Fruit fly (Drosophila melanogaster) whole organism, embryonic: ENCODE results near the gene p24-1.

Source experiments
- BtbVII ChIP-seq: fragments of 200-800 bp; sonication (Bioruptor generic); optimal IDR thresholded peaks from 3 replicates; lab custom pipeline; 2017; ENCODE audit warnings: missing biosample characterization, mild to moderate bottlenecking, missing genetic modification characterization
- CG1024 ChIP-seq: fragments of 200-800 bp; sonication (Bioruptor generic); IDR thresholded peaks from 2 replicates; pipeline ENCODE4 v1.3.6; 2022; ENCODE audit warnings: missing biosample characterization, missing genetic modification characterization
- CG10267 ChIP-seq: fragments of 200-800 bp; sonication (Bioruptor generic); optimal IDR thresholded peaks from 2 replicates; lab custom pipeline; 2018; ENCODE audit warnings: missing biosample characterization, mild to moderate bottlenecking, missing genetic modification characterization, moderate library complexity
- CG10274 ChIP-seq: fragments of 200-800 bp; sonication (Bioruptor generic); optimal IDR thresholded peaks from 3 replicates; lab custom pipeline; 2017; ENCODE audit warnings: missing biosample characterization, mild to moderate bottlenecking, missing genetic modification characterization
- CG10321 ChIP-seq: fragments of 200-800 bp; sonication (Bioruptor generic); IDR thresholded peaks from 2 replicates; pipeline ENCODE4 v1.3.6; 2022; ENCODE audit warnings: missing biosample characterization, missing genetic modification characterization
- CG10959 ChIP-seq: fragments of 200-800 bp; sonication (Bioruptor generic); IDR thresholded peaks from 2 replicates; pipeline ENCODE4 v1.3.6; 2022; ENCODE audit warnings: missing biosample characterization, missing genetic modification characterization
- CG11695 ChIP-seq: fragments of 200-800 bp; sonication (Bioruptor generic); IDR thresholded peaks from 3 replicates; pipeline ENCODE4 v1.3.6; 2022; ENCODE audit warnings: missing biosample characterization, missing genetic modification characterization
- CG12104 ChIP-seq: fragments of 200-800 bp; sonication (Bioruptor generic); optimal IDR thresholded peaks from 3 replicates; lab custom pipeline; 2016; ENCODE audit warnings: missing biosample characterization, missing genetic modification characterization
- CG14965 ChIP-seq: fragments of 200-800 bp; sonication (Bioruptor generic); optimal IDR thresholded peaks from 2 replicates; lab custom pipeline; 2016; ENCODE audit warnings: missing biosample characterization, missing genetic modification characterization, borderline replicate concordance
- CG15011 ChIP-seq: fragments of 200-800 bp; sonication (Bioruptor generic); optimal IDR thresholded peaks from 3 replicates; lab custom pipeline; 2018; ENCODE audit warnings: missing biosample characterization, mild to moderate bottlenecking, missing genetic modification characterization
- CG15073 ChIP-seq: fragments of 200-800 bp; sonication (Bioruptor generic); optimal IDR thresholded peaks from 2 replicates; lab custom pipeline; 2016; ENCODE audit warnings: missing biosample characterization, missing genetic modification characterization
- CG16779 ChIP-seq: fragments of 200-800 bp; sonication (Bioruptor generic); IDR thresholded peaks from 2 replicates; pipeline ENCODE4 v1.3.6; 2022; ENCODE audit warnings: missing biosample characterization, missing genetic modification characterization
- CG16863 ChIP-seq: fragments of 200-800 bp; sonication (Bioruptor generic); optimal IDR thresholded peaks from 3 replicates; lab custom pipeline; 2016; ENCODE audit warnings: missing biosample characterization, missing genetic modification characterization
- CG17385 ChIP-seq: fragments of 200-800 bp; sonication (Bioruptor generic); optimal IDR thresholded peaks from 3 replicates; lab custom pipeline; 2018; ENCODE audit warnings: missing biosample characterization, mild to moderate bottlenecking, missing genetic modification characterization
- CG17829 ChIP-seq: fragments of 200-800 bp; optimal IDR thresholded peaks from 2 replicates; lab custom pipeline; 2019; ENCODE audit warnings: missing biosample characterization, mild to moderate bottlenecking, missing genetic modification characterization, moderate library complexity
- CG2120 ChIP-seq: fragments of 200-800 bp; sonication (Bioruptor generic); optimal IDR thresholded peaks from 3 replicates; lab custom pipeline; 2016; ENCODE audit warnings: missing biosample characterization, missing genetic modification characterization
- CG2129 ChIP-seq: fragments of 200-800 bp; sonication (Bioruptor generic); IDR thresholded peaks from 2 replicates; pipeline ENCODE4 v1.3.6; 2022; ENCODE audit warnings: missing biosample characterization, missing genetic modification characterization; ENCODE audit not compliant: partially characterized antibody
- CG2712 ChIP-seq: fragments of 200-800 bp; optimal IDR thresholded peaks from 3 replicates; lab custom pipeline; 2019; ENCODE audit warnings: missing biosample characterization, mild to moderate bottlenecking, missing genetic modification characterization, moderate library complexity
- CG2875 ChIP-seq: fragments of 200-800 bp; sonication (Bioruptor generic); optimal IDR thresholded peaks from 2 replicates; lab custom pipeline; 2017; ENCODE audit warnings: missing biosample characterization, mild to moderate bottlenecking, missing genetic modification characterization, missing genetic modification reagents
- CG3065 ChIP-seq: fragments of 200-800 bp; sonication (Bioruptor generic); optimal IDR thresholded peaks from 2 replicates; lab custom pipeline; 2016; ENCODE audit warnings: missing biosample characterization, missing genetic modification characterization
- CG31388 ChIP-seq: fragments of 200-800 bp; sonication (Bioruptor generic); optimal IDR thresholded peaks from 2 replicates; lab custom pipeline; 2016; ENCODE audit warnings: missing biosample characterization, missing genetic modification characterization
- CG3407 ChIP-seq: fragments of 200-800 bp; sonication (Bioruptor generic); optimal IDR thresholded peaks from 2 replicates; lab custom pipeline; 2018; ENCODE audit warnings: missing biosample characterization, mild to moderate bottlenecking, missing genetic modification characterization
- CG6175 ChIP-seq: fragments of 200-800 bp; sonication (Bioruptor generic); IDR thresholded peaks from 3 replicates; pipeline ENCODE4 v1.3.6; 2022; ENCODE audit warnings: missing biosample characterization, missing genetic modification characterization
- CG6654 ChIP-seq: fragments of 200-800 bp; sonication (Bioruptor generic); optimal IDR thresholded peaks from 2 replicates; lab custom pipeline; 2017; ENCODE audit warnings: missing biosample characterization, mild to moderate bottlenecking, missing genetic modification characterization
- CG6765 ChIP-seq: fragments of 200-800 bp; sonication (Bioruptor generic); optimal IDR thresholded peaks from 3 replicates; lab custom pipeline; 2017; ENCODE audit warnings: missing biosample characterization, mild to moderate bottlenecking, missing genetic modification characterization
- CG7271 ChIP-seq: fragments of 200-800 bp; sonication (Bioruptor generic); optimal IDR thresholded peaks from 2 replicates; lab custom pipeline; 2018; ENCODE audit warnings: missing biosample characterization, mild to moderate bottlenecking, missing genetic modification characterization, moderate library complexity
- CG9215 ChIP-seq: fragments of 200-800 bp; sonication (Bioruptor generic); IDR thresholded peaks from 2 replicates; pipeline ENCODE4 v1.3.6; 2022; ENCODE audit warnings: missing biosample characterization, missing genetic modification characterization
- Gug ChIP-seq: fragments of 200-800 bp; sonication (Bioruptor generic); IDR thresholded peaks from 4 replicates; pipeline ENCODE4 v1.3.6; 2022; ENCODE audit warnings: missing biosample characterization, missing genetic modification characterization
- HLH3B ChIP-seq: fragments of 200-800 bp; sonication (Bioruptor generic); IDR thresholded peaks from 2 replicates; pipeline ENCODE4 v1.3.6; 2022; ENCODE audit warnings: missing biosample characterization, missing genetic modification characterization
- Lhr ChIP-seq: fragments of 200-800 bp; sonication (Bioruptor generic); optimal IDR thresholded peaks from 3 replicates; lab custom pipeline; 2017; ENCODE audit warnings: mild to moderate bottlenecking, missing biosample characterization, missing genetic modification reagents, missing genetic modification characterization
- NFAT ChIP-seq: fragments of 200-800 bp; sonication (Bioruptor generic); IDR thresholded peaks from 2 replicates; pipeline ENCODE4 v1.3.6; 2022; ENCODE audit warnings: missing biosample characterization, missing genetic modification characterization
- Rx ChIP-seq: fragments of 200-800 bp; sonication (Bioruptor generic); IDR thresholded peaks from 2 replicates; pipeline ENCODE4 v1.3.6; 2022; ENCODE audit warnings: missing biosample characterization, missing genetic modification characterization
- Xbp1 ChIP-seq: fragments of 200-800 bp; sonication (Bioruptor generic); optimal IDR thresholded peaks from 3 replicates; lab custom pipeline; 2016; ENCODE audit warnings: missing biosample characterization, mild to moderate bottlenecking, missing genetic modification characterization
- chm ChIP-seq: fragments of 200-800 bp; sonication (Bioruptor generic); IDR thresholded peaks from 2 replicates; pipeline ENCODE4 v1.3.6; 2022; ENCODE audit warnings: missing biosample characterization, missing genetic modification characterization
- corto ChIP-seq: fragments of 200-800 bp; sonication (Bioruptor generic); optimal IDR thresholded peaks from 2 replicates; lab custom pipeline; 2016; ENCODE audit warnings: missing biosample characterization, mild to moderate bottlenecking, missing genetic modification characterization, moderate library complexity
- da ChIP-seq: fragments of 200-800 bp; sonication (Bioruptor generic); optimal IDR thresholded peaks from 2 replicates; lab custom pipeline; 2016; ENCODE audit warnings: missing biosample characterization, missing genetic modification characterization
- her ChIP-seq: fragments of 200-800 bp; sonication (Bioruptor generic); optimal IDR thresholded peaks from 2 replicates; lab custom pipeline; 2016; ENCODE audit warnings: missing biosample characterization, missing genetic modification characterization
- lmd ChIP-seq: fragments of 200-800 bp; sonication (Bioruptor generic); IDR thresholded peaks from 2 replicates; pipeline ENCODE4 v1.3.6; 2022; ENCODE audit warnings: missing biosample characterization, missing genetic modification characterization
- lov ChIP-seq, 2 experiments: fragments of 200-800 bp in 1 of 2; fragments of >200 bp in 1 of 2; sonication (Bioruptor generic) in 1 of 2; IDR thresholded peaks in 1 of 2; optimal IDR thresholded peaks in 1 of 2; 2 replicates in 1 of 2; 3 replicates in 1 of 2; pipeline versions ENCODE4 v1.3.6 to Lab custom; 2017 to 2022; ENCODE audit warnings: missing biosample characterization in 1 of 2, missing genetic modification characterization in 1 of 2
- nom ChIP-seq: fragments of 200-800 bp; sonication (Bioruptor generic); optimal IDR thresholded peaks from 2 replicates; lab custom pipeline; 2017; ENCODE audit warnings: missing biosample characterization, missing genetic modification characterization, mild to moderate bottlenecking, moderate library complexity, missing genetic modification reagents
- scrt ChIP-seq: fragments of 200-800 bp; sonication (Bioruptor generic); optimal IDR thresholded peaks from 2 replicates; lab custom pipeline; 2018; ENCODE audit warnings: missing biosample characterization, mild to moderate bottlenecking, missing genetic modification characterization, moderate library complexity
- sens-2 ChIP-seq: fragments of 200-800 bp; sonication (Bioruptor generic); IDR thresholded peaks from 2 replicates; pipeline ENCODE4 v1.3.6; 2022; ENCODE audit warnings: missing biosample characterization, missing genetic modification characterization
- shn ChIP-seq: fragments of 200-800 bp; sonication (Bioruptor generic); optimal IDR thresholded peaks from 3 replicates; lab custom pipeline; 2016; ENCODE audit warnings: missing biosample characterization, missing genetic modification characterization
- sob ChIP-seq: fragments of 200-800 bp; sonication (Bioruptor generic); IDR thresholded peaks from 2 replicates; pipeline ENCODE4 v1.3.6; 2022; ENCODE audit warnings: missing biosample characterization, missing genetic modification characterization
- stwl ChIP-seq: fragments of 200-800 bp; sonication (Bioruptor generic); optimal IDR thresholded peaks from 3 replicates; lab custom pipeline; 2018; ENCODE audit warnings: missing biosample characterization, mild to moderate bottlenecking, missing genetic modification characterization, moderate library complexity
- tgo ChIP-seq: fragments of 200-800 bp; sonication (Bioruptor generic); IDR thresholded peaks from 3 replicates; pipeline ENCODE4 v1.3.6; 2022; ENCODE audit warnings: missing biosample characterization, missing genetic modification characterization
- trh ChIP-seq: fragments of 200-800 bp; sonication (Bioruptor generic); optimal IDR thresholded peaks from 2 replicates; lab custom pipeline; 2016; ENCODE audit warnings: missing biosample characterization, missing genetic modification characterization
- zen ChIP-seq: fragments of 200-800 bp; sonication (Bioruptor generic); optimal IDR thresholded peaks from 3 replicates; lab custom pipeline; 2018; ENCODE audit warnings: missing biosample characterization, mild to moderate bottlenecking, missing genetic modification characterization, moderate library complexity
- zf30C ChIP-seq: fragments of 200-800 bp; sonication (Bioruptor generic); optimal IDR thresholded peaks from 3 replicates; lab custom pipeline; 2018; ENCODE audit warnings: missing biosample characterization, mild to moderate bottlenecking, missing genetic modification characterization

Gene p24-1

DNA sequence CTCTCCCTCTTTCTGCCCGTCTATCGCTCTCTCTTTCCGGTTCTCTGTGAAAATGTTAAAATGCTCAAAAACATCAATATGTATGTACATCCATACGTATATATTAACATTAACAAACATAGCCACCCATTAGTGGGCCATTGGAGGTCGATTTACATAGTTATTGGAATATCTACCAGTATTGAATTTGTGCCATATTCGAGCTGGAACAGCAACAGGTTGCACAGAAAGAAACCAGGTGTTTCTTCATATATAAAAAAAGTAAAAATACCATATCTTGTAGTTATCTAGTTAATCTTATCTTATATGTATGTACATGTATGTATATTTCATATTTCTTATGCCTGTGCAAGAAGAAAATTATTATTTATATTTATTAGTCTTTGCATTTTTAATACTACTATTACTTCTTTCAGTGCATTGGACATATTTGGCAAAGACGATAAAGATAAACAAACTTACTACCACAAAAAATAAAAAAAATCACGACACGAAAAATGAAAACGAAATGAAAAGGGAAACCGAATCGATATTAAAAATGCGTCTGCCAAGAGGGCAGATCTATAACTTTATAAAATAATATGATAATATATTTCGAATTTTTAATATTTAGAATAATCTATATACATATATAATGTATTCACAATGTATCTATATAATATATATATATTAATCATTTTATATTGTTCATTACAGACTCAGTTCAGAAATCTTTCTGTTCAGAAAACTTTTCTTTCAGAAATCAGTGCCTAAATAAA, 3.6 kb downstream of the p24-1 start (continued):
- TF ChIP-seq CG11695 (GFP tag; lab: Robert Waterston, UW): 0 out of 3 replicates have a peak, but pooled peaks have one; percentile 19
- TF ChIP-seq Xbp1 (GFP tag; lab: Kevin White, UChicago): peak; percentile 39
- no peak for TF ChIP-seq trh
- TF ChIP-seq CG1024 (GFP tag; lab: Robert Waterston, UW): 0 out of 2 replicates have a peak, but pooled peaks have one; percentile 17
- TF ChIP-seq CG2712: peak; percentile 53
- TF ChIP-seq CG7271 (tag; lab: Kevin White, UChicago): no peak
- no peak for TF ChIP-seq zf30C
- TF ChIP-seq da (GFP tag; lab: Kevin White, UChicago): no peak
- no peak for TF ChIP-seq shn (GFP tag; lab: Kevin White, UChicago)
- no peak for TF ChIP-seq her
- TF ChIP-seq Lhr (GFP tag; lab: Kevin White, UChicago): no peak
- TF ChIP-seq chm: no peak
- TF ChIP-seq Gug (GFP tag; lab: Robert Waterston, UW): no peak
- TF ChIP-seq HLH3B (GFP tag; lab: Robert Waterston, UW): peak; percentile 66
- TF ChIP-seq CG6654 (GFP tag; lab: Kevin White, UChicago): no peak
- TF ChIP-seq CG2129: no peak
- no peak for TF ChIP-seq CG14965
- TF ChIP-seq CG10321 (GFP tag; lab: Robert Waterston, UW): no peak
- TF ChIP-seq CG6175 (GFP tag; lab: Robert Waterston, UW): no peak
- TF ChIP-seq sob: peak; percentile 41; the same call in 1 of the 2 replicates
- no peak for TF ChIP-seq CG16863 (GFP tag; lab: Kevin White, UChicago)
- TF ChIP-seq CG15011 (GFP tag; lab: Kevin White, UChicago): peak; percentile 5
- no peak for TF ChIP-seq CG10274 (GFP tag; lab: Kevin White, UChicago)
- TF ChIP-seq CG3407 (GFP tag; lab: Kevin White, UChicago): no peak
- TF ChIP-seq CG17829: peak; percentile 34
- peak; percentile 31 for TF ChIP-seq CG2120
- no peak for TF ChIP-seq zen
- TF ChIP-seq sens-2 (GFP tag; lab: Robert Waterston, UW): no peak
- no peak for TF ChIP-seq stwl (tag; lab: Kevin White, UChicago)
- TF ChIP-seq CG10267: peak; percentile 26
- TF ChIP-seq nom: no peak
- TF ChIP-seq NFAT (GFP tag; lab: Robert Waterston, UW): no peak
- no peak for TF ChIP-seq Rx (GFP tag; lab: Robert Waterston, UW)
- TF ChIP-seq corto: no peak
- TF ChIP-seq CG3065 (GFP tag; lab: Kevin White, UChicago): no peak
- TF ChIP-seq CG2875: no peak
- TF ChIP-seq CG17385 (GFP tag; lab: Kevin White, UChicago): peak; percentile 25
- no peak for TF ChIP-seq CG15073
- TF ChIP-seq CG16779 (GFP tag; lab: Robert Waterston, UW): no peak
- peak; percentile 31 for TF ChIP-seq scrt (GFP tag; lab: Kevin White, UChicago)
- peak; percentile 42; the same call in 1 of the 2 replicates for TF ChIP-seq lmd
- TF ChIP-seq tgo (GFP tag; lab: Robert Waterston, UW): peak; percentile 69
- TF ChIP-seq CG9215 (GFP tag; lab: Robert Waterston, UW): no peak
- TF ChIP-seq CG10959 (GFP tag; lab: Robert Waterston, UW): no peak
- TF ChIP-seq BtbVII: no peak
- no peak for TF ChIP-seq CG6765 (GFP tag; lab: Kevin White, UChicago)
- no peak for TF ChIP-seq CG31388
- no peak for TF ChIP-seq lov (optimal IDR thresholded peaks at IDR 0.05; lab: Kevin White, UChicago)
- TF ChIP-seq lov (GFP tag; IDR thresholded peaks at IDR 0.05; lab: Robert Waterston, UW): no peak
- no peak for TF ChIP-seq CG12104 (GFP tag; lab: Kevin White, UChicago)
